Worm (Caenorhabditis elegans) whole organism, midembryonic: ENCODE measurements around the gene cal-1.

Experiments
- T22C8.4 ChIP-seq: fragments of 200-800 bp; sonication (Bioruptor generic); IDR thresholded peaks from 2 replicates; pipeline ENCODE4 v1.3.6; 2022; ENCODE audit warnings: missing genetic modification characterization, missing compliant biosample characterization
- cog-1 ChIP-seq: sonication (generic microtip); optimal IDR thresholded peaks from 2 replicates; lab custom pipeline; 2016; ENCODE audit warnings: missing genetic modification characterization, missing compliant biosample characterization
- flt-1 ChIP-seq: fragments of 200-800 bp; sonication (Bioruptor generic); IDR thresholded peaks from 2 replicates; pipeline ENCODE4 v1.3.6; 2022; ENCODE audit warnings: missing genetic modification characterization, missing compliant biosample characterization
- klf-2 ChIP-seq: fragments of 200-800 bp; sonication (Bioruptor generic); conservative IDR thresholded peaks from 2 replicates; pipeline ENCODE4 v1.3.6; 2022; ENCODE audit warnings: missing genetic modification reagents, missing genetic modification characterization, missing compliant biosample characterization
- med-1 ChIP-seq: sonication (generic microtip); optimal IDR thresholded peaks from 2 replicates; lab custom pipeline; 2017; ENCODE audit warnings: missing genetic modification characterization, mild to moderate bottlenecking, missing compliant biosample characterization, antibody characterized with exemption, missing genetic modification reagents; ENCODE audit not compliant: insufficient read depth
- ref-1 ChIP-seq: fragments of 200-800 bp; sonication (Bioruptor generic); conservative IDR thresholded peaks from 2 replicates; pipeline ENCODE4 v1.3.6; 2022; ENCODE audit warnings: missing genetic modification reagents, missing genetic modification characterization, missing compliant biosample characterization
- tab-1 ChIP-seq: fragments of 200-800 bp; sonication (Bioruptor generic); IDR thresholded peaks from 2 replicates; pipeline ENCODE4 v1.3.6; 2022; ENCODE audit warnings: missing genetic modification characterization, missing compliant biosample characterization
- ztf-23 ChIP-seq: fragments of 200-800 bp; sonication (Bioruptor generic); IDR thresholded peaks from 2 replicates; pipeline ENCODE4 v1.3.6; 2022; ENCODE audit warnings: missing genetic modification reagents, missing genetic modification characterization, missing compliant biosample characterization
- ztf-29 ChIP-seq: fragments of 200-800 bp; sonication (Bioruptor generic); IDR thresholded peaks from 2 replicates; pipeline ENCODE4 v1.3.6; 2022; ENCODE audit warnings: missing genetic modification reagents, missing genetic modification characterization, missing compliant biosample characterization

- TF ChIP-seq ztf-29 (GFP tag; lab: Robert Waterston, UW) = no peak
- TF ChIP-seq flt-1 (GFP tag; lab: Robert Waterston, UW) = no peak
- no peak for TF ChIP-seq ref-1
- no peak for TF ChIP-seq med-1 (GFP tag; lab: Kevin White, UChicago)
- no peak for TF ChIP-seq klf-2 (GFP tag; lab: Robert Waterston, UW)
- no peak for TF ChIP-seq ztf-23 (GFP tag; lab: Robert Waterston, UW)
- no peak for TF ChIP-seq T22C8.4
- no peak for TF ChIP-seq cog-1
- no peak for TF ChIP-seq tab-1
Observed at ce11 chrV:12530129-12530528, 13.1 kb upstream of the cal-1 start.
